Worm (Caenorhabditis elegans): ENCODE measurements around the gene rpa-1.

DNA sequence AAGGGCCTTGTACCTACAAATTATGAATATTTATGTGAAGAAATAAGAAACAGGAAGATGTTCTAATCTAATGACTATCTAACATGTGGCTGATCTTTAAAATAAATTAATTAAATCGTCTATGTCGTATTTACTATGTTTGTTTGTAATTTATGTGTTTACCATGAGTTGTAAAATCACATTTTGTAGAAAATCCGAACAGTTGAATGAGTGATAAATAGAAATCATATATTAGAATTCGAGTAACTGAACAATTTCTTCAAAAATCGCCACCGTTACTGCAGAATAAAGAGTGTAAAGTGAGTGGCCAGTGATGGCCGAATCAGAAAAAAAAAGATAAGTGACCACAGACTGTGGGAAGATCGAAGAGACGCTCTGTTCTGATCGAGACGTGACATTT is 34.3 kb upstream of the rpa-1 start:
- TF ChIP-seq syd-9 (tag; optimal IDR thresholded peaks at IDR 0.05) = no peak
- no peak for TF ChIP-seq pax-1 (tag; optimal IDR thresholded peaks at IDR 0.05)
- TF ChIP-seq gmeb-2 (tag; optimal IDR thresholded peaks at IDR 0.05) = no peak
- no peak for TF ChIP-seq Y22D7AL.16 (tag; optimal IDR thresholded peaks at IDR 0.05)

Data from whole organism, late embryonic.